Fruit fly (Drosophila melanogaster): ENCODE measurements around the gene fy.

Gene fy

dm6 chr2L:8424662-8425208, 21.7 kb upstream of the fy start:
- TF ChIP-seq CG2129 (GFP tag; IDR thresholded peaks at IDR 0.05; ENCODE audit: partially characterized antibody), result no peak
- no peak for TF ChIP-seq zf30C (GFP tag; optimal IDR thresholded peaks at IDR 0.05)
- TF ChIP-seq chinmo (GFP tag; IDR thresholded peaks at IDR 0.05; ENCODE audit: partially characterized antibody), result 0 out of 4 replicates have a peak, but pooled peaks have one; percentile 13
- peak; percentile 71 to 73 for TF ChIP-seq Trl (optimal IDR thresholded peaks at IDR 0.05)
- no peak for TF ChIP-seq Trl (GFP tag; optimal IDR thresholded peaks at IDR 0.05)
- peak; percentile 55 for TF ChIP-seq nerfin-1 (tag; optimal IDR thresholded peaks at IDR 0.05)
- 0 out of 2 replicates have a peak, but pooled peaks have one; percentile 3 for TF ChIP-seq NFAT (GFP tag; IDR thresholded peaks at IDR 0.05)
- no peak for TF ChIP-seq CG10959 (GFP tag; IDR thresholded peaks at IDR 0.05)
- TF ChIP-seq Rfx (GFP tag; IDR thresholded peaks at IDR 0.05), result peak; percentile 76
- TF ChIP-seq MTF-1 (GFP tag; optimal IDR thresholded peaks at IDR 0.05; ENCODE audit: borderline replicate concordance), result no peak
- TF ChIP-seq fd64A (GFP tag; optimal IDR thresholded peaks at IDR 0.05), result no peak
- peak; percentile 16 for TF ChIP-seq trem (tag; optimal IDR thresholded peaks at IDR 0.05)
- TF ChIP-seq Deaf1 (tag; optimal IDR thresholded peaks at IDR 0.05), result peak; percentile 45
- TF ChIP-seq sens (GFP tag), result peak; percentile 44
- no peak for TF ChIP-seq tx (GFP tag; optimal IDR thresholded peaks at IDR 0.05)
- peak; percentile 79 for TF ChIP-seq scrt (GFP tag; optimal IDR thresholded peaks at IDR 0.05)
- TF ChIP-seq ap (GFP tag; IDR thresholded peaks at IDR 0.05), result 0 out of 2 replicates have a peak, but pooled peaks have one; percentile 11
- peak; percentile 87 for TF ChIP-seq CG13894 (tag; optimal IDR thresholded peaks at IDR 0.05)
- peak; percentile 39 for TF ChIP-seq sd (tag; optimal IDR thresholded peaks at IDR 0.05)
- TF ChIP-seq psq (GFP tag; optimal IDR thresholded peaks at IDR 0.05), result peak; percentile 6
- peak; percentile 27 for TF ChIP-seq CG1832 (GFP tag; optimal IDR thresholded peaks at IDR 0.05)
- peak; percentile 73 for TF ChIP-seq pros (GFP tag; optimal IDR thresholded peaks at IDR 0.05)
- no peak for TF ChIP-seq CG30431 (GFP tag; optimal IDR thresholded peaks at IDR 0.05)
- peak; percentile 19 for TF ChIP-seq D (optimal IDR thresholded peaks at IDR 0.05)
- no peak for TF ChIP-seq D (GFP tag; optimal IDR thresholded peaks at IDR 0.05)
- no peak for TF ChIP-seq CG9727 (GFP tag; optimal IDR thresholded peaks at IDR 0.05)
- peak; percentile 78 for TF ChIP-seq ewg (GFP tag; optimal IDR thresholded peaks at IDR 0.05)
- no peak for TF ChIP-seq bcd (GFP tag; optimal IDR thresholded peaks at IDR 0.05)
- TF ChIP-seq z (GFP tag; IDR thresholded peaks at IDR 0.05), result peak; percentile 44; the same call in 1 of the 3 replicates
- peak; percentile 11; the same call in 1 of the 3 replicates for TF ChIP-seq zen2 (GFP tag; IDR thresholded peaks at IDR 0.05; ENCODE audit: partially characterized antibody)
- no peak for TF ChIP-seq CG6175 (GFP tag; IDR thresholded peaks at IDR 0.05)
- TF ChIP-seq CG4360 (GFP tag; IDR thresholded peaks at IDR 0.05), result 0 out of 2 replicates have a peak, but pooled peaks have one; percentile 11
- TF ChIP-seq crol (GFP tag; IDR thresholded peaks at IDR 0.05), result peak; percentile 56
- TF ChIP-seq seq (GFP tag; IDR thresholded peaks at IDR 0.05), result peak; percentile 14; the same call in 1 of the 2 replicates

- TF ChIP-seq hkb (optimal IDR thresholded peaks at IDR 0.05), result no peak
- TF ChIP-seq hkb (GFP tag; IDR thresholded peaks at IDR 0.05), result no peak
- no peak for TF ChIP-seq CG10267 (tag; optimal IDR thresholded peaks at IDR 0.05)
- no peak for TF ChIP-seq CG11696 (GFP tag; IDR thresholded peaks at IDR 0.05)
- TF ChIP-seq gsb-n (tag; optimal IDR thresholded peaks at IDR 0.05), result peak; percentile 6
- TF ChIP-seq Xrp1 (GFP tag; IDR thresholded peaks at IDR 0.05), result peak; percentile 25; the same call in 1 of the 2 replicates
- TF ChIP-seq CG4360 (GFP tag; IDR thresholded peaks at IDR 0.05), result peak; percentile 21; the same call in 1 of the 2 replicates
- 0 out of 2 replicates have a peak, but pooled peaks have one; percentile 18 for TF ChIP-seq crol (GFP tag; IDR thresholded peaks at IDR 0.05)
- TF ChIP-seq amos (GFP tag; IDR thresholded peaks at IDR 0.05; ENCODE audit: partially characterized antibody), result no peak
- TF ChIP-seq CG15514 (GFP tag; optimal IDR thresholded peaks at IDR 0.05), result no peak
- peak; percentile 12 for TF ChIP-seq D19A (tag; optimal IDR thresholded peaks at IDR 0.05)
- TF ChIP-seq CG12769 (tag; optimal IDR thresholded peaks at IDR 0.05), result no peak
These were observed 21.0 kb upstream of the fy start for dm6 chr2L:8424090-8424470.
